Worm (Caenorhabditis elegans) whole organism, late embryonic: ENCODE data around the gene dhp-2.

Experiments
- C38D4.7 ChIP-seq: fragments of 200-800 bp; sonication (Bioruptor generic); optimal IDR thresholded peaks from 2 replicates; lab custom pipeline; 2018; ENCODE audit warnings: mild to moderate bottlenecking, missing genetic modification characterization, moderate library complexity, missing compliant biosample characterization
- K02D7.2 ChIP-seq: sonication (generic microtip); optimal IDR thresholded peaks from 2 replicates; lab custom pipeline; 2017; ENCODE audit warnings: mild to moderate bottlenecking, missing genetic modification characterization, missing compliant biosample characterization
- ceh-6 ChIP-seq: fragments of 200-800 bp; sonication (Bioruptor generic); optimal IDR thresholded peaks from 2 replicates; lab custom pipeline; 2018; ENCODE audit warnings: mild to moderate bottlenecking, missing genetic modification characterization, missing compliant biosample characterization
- dmd-4 ChIP-seq: sonication (generic microtip); optimal IDR thresholded peaks from 2 replicates; lab custom pipeline; 2016; ENCODE audit warnings: borderline replicate concordance, missing genetic modification characterization, missing compliant biosample characterization
- hlh-30 ChIP-seq: sonication (generic microtip); optimal IDR thresholded peaks from 2 replicates; lab custom pipeline; 2017; ENCODE audit warnings: antibody characterized with exemption, missing genetic modification characterization, missing compliant biosample characterization; ENCODE audit not compliant: insufficient read depth
- nfya-1 ChIP-seq: sonication (generic microtip); optimal IDR thresholded peaks from 2 replicates; lab custom pipeline; 2017; ENCODE audit warnings: missing genetic modification characterization, mild to moderate bottlenecking, missing compliant biosample characterization, antibody characterized with exemption, moderate library complexity
- nhr-11 ChIP-seq: fragments of 150-350 bp; optimal IDR thresholded peaks from 2 replicates; lab custom pipeline; 2014; ENCODE audit warnings: missing biosample characterization, missing genetic modification characterization
- odd-2 ChIP-seq: sonication (generic microtip); optimal IDR thresholded peaks from 2 replicates; lab custom pipeline; 2017; ENCODE audit warnings: antibody characterized with exemption, mild to moderate bottlenecking, missing genetic modification characterization, missing compliant biosample characterization
- pqm-1 ChIP-seq: sonication (generic microtip); optimal IDR thresholded peaks from 2 replicates; lab custom pipeline; 2016; ENCODE audit warnings: missing genetic modification characterization, missing compliant biosample characterization
- unc-86 ChIP-seq: sonication (generic microtip); optimal IDR thresholded peaks from 2 replicates; lab custom pipeline; 2016; ENCODE audit warnings: missing genetic modification characterization, missing compliant biosample characterization
- ztf-16 ChIP-seq: sonication (generic microtip); optimal IDR thresholded peaks from 2 replicates; lab custom pipeline; 2017; ENCODE audit warnings: missing genetic modification characterization, missing compliant biosample characterization

DNA sequence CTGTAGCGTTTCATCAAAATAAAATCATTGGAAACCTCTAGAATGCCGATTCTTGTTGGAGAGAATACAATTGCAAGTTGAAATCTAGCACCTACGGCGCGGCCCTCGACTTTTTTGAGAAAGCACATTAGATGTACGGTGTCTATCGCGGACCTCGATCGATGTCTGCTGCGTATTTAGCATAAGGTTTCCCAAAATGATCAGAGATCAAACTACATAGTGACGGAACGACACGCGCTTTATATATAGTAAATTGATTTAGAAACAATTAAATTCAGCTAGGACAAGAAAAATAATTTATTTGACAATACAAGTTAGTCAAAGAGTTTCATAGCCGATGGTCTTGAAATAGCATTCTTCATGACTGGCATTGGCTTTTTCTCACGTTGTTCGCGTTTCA lies 48.2 kb downstream of the dhp-2 start:
- TF ChIP-seq odd-2 (tag; lab: Kevin White, UChicago) (no peak), ztf-16 (tag; lab: Kevin White, UChicago) (no peak), ceh-6 (GFP tag; lab: Kevin White, UChicago) (no peak), nhr-11 (tag; lab: Kevin White, UChicago) (no peak), pqm-1 (tag; lab: Kevin White, UChicago) (no peak), dmd-4 (tag; lab: Kevin White, UChicago) (no peak), hlh-30 (no peak), K02D7.2 (tag; lab: Kevin White, UChicago) (no peak), nfya-1 (tag; lab: Kevin White, UChicago) (no peak), C38D4.7 (GFP tag; lab: Kevin White, UChicago) (no peak), unc-86 (tag; lab: Kevin White, UChicago) (no peak)
